Worm (Caenorhabditis elegans) whole organism, L4/young adult: Measurements from ENCODE around the gene fut-4.

Experiments used
- W03F9.2 ChIP-seq: fragments of 150-350 bp; optimal IDR thresholded peaks from 2 replicates; lab custom pipeline; 2014; ENCODE audit warnings: missing biosample characterization, missing genetic modification characterization
- dao-5 ChIP-seq: sonication (generic microtip); optimal IDR thresholded peaks from 2 replicates; lab custom pipeline; 2016; ENCODE audit warnings: missing genotype, missing genetic modification characterization, moderate library complexity, missing compliant biosample characterization

DNA sequence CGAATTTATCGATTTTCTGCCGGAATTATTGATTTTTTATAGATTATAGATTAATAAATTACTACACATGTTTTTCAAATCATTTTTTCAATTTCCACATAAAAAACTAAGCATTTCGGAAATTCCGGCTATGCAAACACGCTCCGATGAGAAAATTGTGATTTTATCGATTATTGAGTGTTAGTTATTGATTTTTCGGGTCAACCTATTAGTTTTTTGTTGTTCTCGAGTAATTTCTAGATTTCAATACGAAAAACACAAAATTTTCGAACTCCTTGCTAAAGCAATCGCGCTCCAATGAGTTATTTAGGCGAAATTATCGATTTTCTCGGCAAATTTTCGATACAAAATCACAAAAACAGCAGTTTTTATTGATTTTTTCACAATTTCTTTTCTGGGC, 26.9 kb downstream of the fut-4 start:
- TF ChIP-seq dao-5 (tag; lab: Kevin White, UChicago): no peak
- no peak for TF ChIP-seq W03F9.2
